Worm (Caenorhabditis elegans): ENCODE data around the gene prx-2.

Gene prx-2

DNA sequence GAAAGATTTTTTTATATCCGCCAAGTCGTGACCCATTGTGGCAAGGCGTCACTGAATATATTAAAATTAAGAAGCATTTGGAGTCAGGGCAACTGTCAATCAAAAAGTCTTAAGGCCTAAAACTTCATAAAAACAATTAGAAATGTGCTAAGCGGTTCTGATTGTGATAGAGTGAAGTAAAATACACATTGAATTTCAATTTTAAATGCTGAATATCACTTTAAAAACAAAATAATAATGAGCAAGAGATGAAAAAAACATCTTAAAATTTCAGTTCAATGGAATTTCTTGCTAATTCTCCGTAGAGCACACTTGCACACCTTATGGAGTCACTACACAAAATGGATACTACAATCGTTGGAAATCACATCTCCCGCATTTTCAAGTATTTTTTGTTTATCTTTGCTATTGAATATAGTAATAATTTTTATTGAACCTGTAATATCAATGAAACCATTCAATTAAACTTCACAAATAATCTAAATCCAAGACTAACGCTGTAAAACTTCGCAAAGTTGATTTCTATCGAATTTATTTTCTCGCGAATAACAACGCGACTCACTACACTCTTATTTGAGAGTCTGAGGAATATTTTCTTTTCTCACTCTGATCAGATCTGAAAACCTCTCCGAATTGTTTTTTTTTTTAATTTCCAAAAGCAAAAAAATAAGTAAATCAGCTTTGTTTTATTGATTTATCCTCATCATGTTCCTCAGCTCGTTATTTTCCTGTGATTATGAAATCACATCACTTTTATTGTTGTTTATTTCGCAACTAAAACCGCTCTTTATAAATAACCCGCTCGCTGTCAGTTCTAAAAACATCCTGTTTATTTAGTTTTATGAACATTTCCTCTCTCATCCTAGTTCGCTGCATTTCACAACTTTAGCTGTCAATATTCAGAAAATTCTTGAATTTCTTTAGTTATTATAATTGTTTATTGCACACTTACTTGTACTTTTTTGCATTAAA lies 8.2 kb upstream of the prx-2 start, which contains the start of gene mars-1 (continued):
- no peak for TF ChIP-seq ceh-30 (tag; optimal IDR thresholded peaks at IDR 0.05)
- TF ChIP-seq pha-4 (tag; optimal IDR thresholded peaks at IDR 0.05), result no peak
- no peak for TF ChIP-seq ceh-24 (tag; optimal IDR thresholded peaks at IDR 0.05)
- TF ChIP-seq ahr-1 (tag; optimal IDR thresholded peaks at IDR 0.05), result peak; percentile 53
- TF ChIP-seq ref-2 (tag; optimal IDR thresholded peaks at IDR 0.05), result peak; percentile 37
- no peak for TF ChIP-seq sox-2 (GFP tag; IDR thresholded peaks at IDR 0.05)
- TF ChIP-seq unc-42 (tag; optimal IDR thresholded peaks at IDR 0.05), result peak; percentile 60
- TF ChIP-seq ceh-48 (tag; optimal IDR thresholded peaks at IDR 0.05), result no peak
- no peak for TF ChIP-seq fkh-6 (tag; optimal IDR thresholded peaks at IDR 0.05)
- peak; percentile 93 for TF ChIP-seq zip-5 (tag; optimal IDR thresholded peaks at IDR 0.05)
- peak; percentile 51 for TF ChIP-seq hlh-8 (tag; optimal IDR thresholded peaks at IDR 0.05)
- TF ChIP-seq ceh-19 (GFP tag; optimal IDR thresholded peaks at IDR 0.05), result peak; percentile 21
- peak; percentile 72 for TF ChIP-seq F13H6.1 (tag; optimal IDR thresholded peaks at IDR 0.05)
- peak; percentile 85 for TF ChIP-seq C08G9.2 (tag; optimal IDR thresholded peaks at IDR 0.05)
- peak; percentile 80 for TF ChIP-seq tbx-2 (tag; optimal IDR thresholded peaks at IDR 0.05)
- TF ChIP-seq eyg-1 (tag; optimal IDR thresholded peaks at IDR 0.05), result peak; percentile 18
- TF ChIP-seq K09A11.1 (tag; optimal IDR thresholded peaks at IDR 0.05; ENCODE audit: insufficient read depth), result no peak
- TF ChIP-seq pag-3 (tag; optimal IDR thresholded peaks at IDR 0.05; ENCODE audit: borderline replicate concordance), result no peak
- no peak for TF ChIP-seq npax-4 (tag; optimal IDR thresholded peaks at IDR 0.05)
- TF ChIP-seq K02D7.2 (tag; optimal IDR thresholded peaks at IDR 0.05), result no peak
- TF ChIP-seq lin-11 (tag; optimal IDR thresholded peaks at IDR 0.05), result no peak
- TF ChIP-seq pat-9 (tag; optimal IDR thresholded peaks at IDR 0.05), result no peak
- TF ChIP-seq ceh-45 (GFP tag; IDR thresholded peaks at IDR 0.05), result no peak
- TF ChIP-seq pax-1 (tag; optimal IDR thresholded peaks at IDR 0.05), result no peak
- no peak for TF ChIP-seq sdc-2 (tag; optimal IDR thresholded peaks at IDR 0.05)
- no peak for TF ChIP-seq ttx-3 (tag; optimal IDR thresholded peaks at IDR 0.05)
- no peak for TF ChIP-seq gmeb-2 (tag; optimal IDR thresholded peaks at IDR 0.05)
- TF ChIP-seq nhr-232 (tag; optimal IDR thresholded peaks at IDR 0.05), result no peak
- no peak for TF ChIP-seq Y22D7AL.16 (tag; optimal IDR thresholded peaks at IDR 0.05)
- peak; percentile 49 for TF ChIP-seq mec-3 (tag; optimal IDR thresholded peaks at IDR 0.05; ENCODE audit: borderline replicate concordance)
- no peak for TF ChIP-seq fkh-10 (GFP tag; optimal IDR thresholded peaks at IDR 0.05)
- TF ChIP-seq sox-4 (tag; optimal IDR thresholded peaks at IDR 0.05), result no peak
- peak; percentile 82 for TF ChIP-seq ceh-2 (tag; optimal IDR thresholded peaks at IDR 0.05)

DNA sequence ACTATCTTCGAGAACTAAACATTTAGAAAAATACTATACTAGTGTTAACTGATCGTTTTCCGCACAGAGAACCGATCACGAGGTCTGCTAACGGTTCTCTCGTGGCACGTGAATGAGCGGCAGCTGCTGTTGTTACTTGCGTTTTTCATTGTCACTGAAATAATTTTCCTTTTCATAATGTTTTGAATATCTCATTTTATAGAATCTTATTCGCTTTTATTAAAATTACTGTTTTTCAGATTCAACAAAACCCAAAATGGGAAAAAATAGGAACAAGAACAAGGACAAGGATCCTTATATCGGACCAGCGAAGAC lies 7.6 kb upstream of the prx-2 start, which contains the start of gene F58B3.6:
Gene F58B3.6, plus strand, starts transcription at position 240 of the 315 bp plus-strand sequence.
- TF ChIP-seq hlh-30 (tag; optimal IDR thresholded peaks at IDR 0.05; ENCODE audit: insufficient read depth) (peak; percentile 67), C38D4.7 (GFP tag; optimal IDR thresholded peaks at IDR 0.05) (no peak), tbx-2 (tag; optimal IDR thresholded peaks at IDR 0.05) (no peak), nfya-1 (tag; optimal IDR thresholded peaks at IDR 0.05) (no peak), hlh-8 (tag; optimal IDR thresholded peaks at IDR 0.05) (no peak), pag-3 (tag; optimal IDR thresholded peaks at IDR 0.05; ENCODE audit: borderline replicate concordance) (no peak)

DNA sequence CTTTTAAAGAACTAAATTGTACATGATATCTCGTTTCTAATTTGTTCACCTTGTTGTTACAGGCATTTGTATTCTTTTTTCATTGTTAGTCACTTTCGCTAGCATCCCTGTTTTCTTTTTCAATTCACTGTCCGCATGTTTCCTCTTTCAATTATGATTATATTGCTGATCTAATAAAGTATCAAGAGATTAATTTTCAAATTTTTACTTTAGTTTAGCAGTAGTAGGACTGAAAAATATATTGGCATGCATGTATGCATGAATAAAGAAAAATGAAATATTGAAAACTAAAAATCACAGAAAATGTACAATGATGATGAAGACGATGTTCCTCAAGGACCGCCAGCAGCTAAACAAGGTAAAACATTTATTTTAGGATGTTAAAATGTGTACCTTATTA lies 5.9 kb upstream of the prx-2 start, which contains the start of gene rbm-17:
Gene rbm-17, plus strand, starts transcription at position 301 of the 400 bp plus-strand sequence.
- TF ChIP-seq madf-2 (tag; optimal IDR thresholded peaks at IDR 0.05), result no peak
- TF ChIP-seq ref-2 (tag; optimal IDR thresholded peaks at IDR 0.05), result no peak
- no peak for TF ChIP-seq ceh-24 (tag; optimal IDR thresholded peaks at IDR 0.05)
- TF ChIP-seq nhr-11 (tag; optimal IDR thresholded peaks at IDR 0.05), result no peak
- TF ChIP-seq ceh-14 (tag; optimal IDR thresholded peaks at IDR 0.05), result no peak
- no peak for TF ChIP-seq tbx-7 (tag; optimal IDR thresholded peaks at IDR 0.05)
- TF ChIP-seq ceh-6 (GFP tag; optimal IDR thresholded peaks at IDR 0.05), result no peak
- TF ChIP-seq pat-9 (tag; optimal IDR thresholded peaks at IDR 0.05), result no peak
- TF ChIP-seq lin-11 (tag; optimal IDR thresholded peaks at IDR 0.05), result no peak
- TF ChIP-seq ceh-30 (tag; optimal IDR thresholded peaks at IDR 0.05), result no peak
- TF ChIP-seq ceh-45 (GFP tag; IDR thresholded peaks at IDR 0.05), result no peak
- TF ChIP-seq unc-86 (tag; optimal IDR thresholded peaks at IDR 0.05), result no peak
- TF ChIP-seq mec-3 (tag; optimal IDR thresholded peaks at IDR 0.05; ENCODE audit: borderline replicate concordance), result no peak

Measured in whole organism, late embryonic.